Worm (Caenorhabditis elegans) whole organism, L1 larva: ENCODE results near the gene F31F7.1.

ENCODE experiments used
- F16B12.6 ChIP-seq: fragments of 150-350 bp; optimal IDR thresholded peaks from 2 replicates; lab custom pipeline; 2014; ENCODE audit warnings: missing biosample characterization, missing genetic modification characterization
- Y116A8C.19 ChIP-seq: sonication (generic microtip); optimal IDR thresholded peaks from 2 replicates; lab custom pipeline; 2016; ENCODE audit warnings: missing compliant biosample characterization, missing genetic modification characterization, borderline replicate concordance
- aha-1 ChIP-seq: fragments of 150-350 bp; optimal IDR thresholded peaks from 2 replicates; lab custom pipeline; 2014; ENCODE audit warnings: missing biosample characterization, missing genetic modification characterization
- alr-1 ChIP-seq: fragments of 200-800 bp; sonication (Bioruptor generic); optimal IDR thresholded peaks from 2 replicates; lab custom pipeline; 2018; ENCODE audit warnings: borderline replicate concordance, mild to moderate bottlenecking, missing genetic modification characterization, missing compliant biosample characterization
- aly-2 ChIP-seq: fragments of 150-350 bp; optimal IDR thresholded peaks from 2 replicates; lab custom pipeline; 2014; ENCODE audit warnings: missing biosample characterization, missing genetic modification characterization
- ama-1 ChIP-seq: fragments of 150-350 bp; optimal IDR thresholded peaks from 2 replicates; lab custom pipeline; 2014
- blmp-1 ChIP-seq: fragments of 150-350 bp; optimal IDR thresholded peaks from 2 replicates; lab custom pipeline; 2014; ENCODE audit warnings: missing biosample characterization, missing genetic modification characterization
- ceh-82 ChIP-seq, 3 experiments: fragments of 150-350 bp in 1 of 3; sonication (generic microtip) in 2 of 3; optimal IDR thresholded peaks; 2 replicates each; lab custom pipeline; 2014 to 2017; ENCODE audit warnings: missing biosample characterization in 3 of 3, missing genetic modification characterization in 3 of 3
- ceh-88 ChIP-seq: fragments of 200-800 bp; sonication (Bioruptor generic); IDR thresholded peaks from 2 replicates; pipeline ENCODE4 v1.3.6; 2022; ENCODE audit warnings: missing genetic modification characterization, missing compliant biosample characterization
- ces-1 ChIP-seq: fragments of 150-350 bp; optimal IDR thresholded peaks from 2 replicates; lab custom pipeline; 2014; ENCODE audit warnings: missing biosample characterization, missing genetic modification reagents, missing genetic modification characterization
- dpl-1 ChIP-seq, 3 experiments: fragments of 150-350 bp in 2 of 3; sonication (generic microtip) in 1 of 3; optimal IDR thresholded peaks; 2 replicates each; lab custom pipeline; 2014 to 2017; ENCODE audit warnings: missing biosample characterization in 3 of 3, missing genetic modification characterization in 3 of 3, missing genetic modification reagents in 3 of 3
- dsc-1 ChIP-seq: sonication (generic microtip); optimal IDR thresholded peaks from 2 replicates; lab custom pipeline; 2016; ENCODE audit warnings: mild to moderate bottlenecking, missing genetic modification characterization, missing compliant biosample characterization
- efl-1 ChIP-seq, 4 experiments: fragments of 150-350 bp; optimal IDR thresholded peaks in 3 of 4; peaks in 1 of 4; 1 replicate in 1 of 4; 2 replicates in 3 of 4; lab custom pipeline; 2014; ENCODE audit warnings: missing biosample characterization in 2 of 4, missing genetic modification characterization in 2 of 4, missing genetic modification reagents in 2 of 4
- efl-3 ChIP-seq: fragments of 200-800 bp; sonication (Bioruptor generic); optimal IDR thresholded peaks from 2 replicates; lab custom pipeline; 2018; ENCODE audit warnings: mild to moderate bottlenecking, missing genetic modification characterization, missing compliant biosample characterization
- egl-13 ChIP-seq: sonication (generic microtip); optimal IDR thresholded peaks from 2 replicates; lab custom pipeline; 2016; ENCODE audit warnings: missing genotype, missing genetic modification reagents, missing genetic modification characterization, missing compliant biosample characterization
- elt-2 ChIP-seq: sonication (generic microtip); optimal IDR thresholded peaks from 2 replicates; lab custom pipeline; 2016; ENCODE audit warnings: missing genetic modification characterization, mild to moderate bottlenecking, inconsistent platforms, missing compliant biosample characterization, missing genetic modification reagents
- elt-3 ChIP-seq, 6 experiments: fragments of 150-350 bp in 1 of 6; sonication (generic microtip); optimal IDR thresholded peaks; 2 replicates each; lab custom pipeline; 2017 to 2018; ENCODE audit warnings: missing biosample characterization in 6 of 6, missing genetic modification characterization in 6 of 6, inconsistent platforms in 1 of 6
- ets-5 ChIP-seq: fragments of 200-800 bp; sonication (Bioruptor generic); IDR thresholded peaks from 2 replicates; pipeline ENCODE4 v1.3.6; 2022; ENCODE audit warnings: missing genetic modification characterization, missing compliant biosample characterization
- fkh-10 ChIP-seq: sonication (generic microtip); optimal IDR thresholded peaks from 2 replicates; lab custom pipeline; 2017; ENCODE audit warnings: missing biosample characterization, missing genetic modification reagents, missing genetic modification characterization
- fkh-8 ChIP-seq: sonication (generic microtip); optimal IDR thresholded peaks from 2 replicates; lab custom pipeline; 2016; ENCODE audit warnings: mild to moderate bottlenecking, missing genetic modification characterization, missing compliant biosample characterization
- hlh-17 ChIP-seq: fragments of 200-800 bp; sonication (Bioruptor generic); optimal IDR thresholded peaks from 2 replicates; lab custom pipeline; 2018; ENCODE audit warnings: missing genetic modification characterization, mild to moderate bottlenecking, missing compliant biosample characterization, moderate library complexity, borderline replicate concordance
- hlh-4 ChIP-seq: sonication (generic microtip); optimal IDR thresholded peaks from 2 replicates; lab custom pipeline; 2016; ENCODE audit warnings: mild to moderate bottlenecking, missing genetic modification characterization, missing compliant biosample characterization
- hpl-2 ChIP-seq: fragments of 150-350 bp; optimal IDR thresholded peaks from 2 replicates; lab custom pipeline; 2014; ENCODE audit warnings: missing biosample characterization, missing genetic modification reagents, missing genetic modification characterization
- isw-1 ChIP-seq: fragments of 200-800 bp; sonication (Bioruptor generic); IDR thresholded peaks from 2 replicates; pipeline ENCODE4 v1.3.6; 2022; ENCODE audit warnings: missing genetic modification characterization, missing compliant biosample characterization
- jun-1 ChIP-seq: fragments of 150-350 bp; optimal IDR thresholded peaks from 2 replicates; lab custom pipeline; 2014; ENCODE audit warnings: missing biosample characterization, missing genetic modification reagents, missing genetic modification characterization
- lin-13 ChIP-seq: fragments of 150-350 bp; optimal IDR thresholded peaks from 2 replicates; lab custom pipeline; 2014; ENCODE audit warnings: missing biosample characterization, missing genetic modification reagents, missing genetic modification characterization
- lin-35 ChIP-seq, 2 experiments: fragments of 150-350 bp; optimal IDR thresholded peaks; 2 replicates each; lab custom pipeline; 2014; ENCODE audit warnings: missing biosample characterization in 2 of 2, missing genetic modification characterization in 2 of 2, missing genetic modification reagents in 2 of 2
- lin-39 ChIP-seq: fragments of 150-350 bp; optimal IDR thresholded peaks from 2 replicates; lab custom pipeline; 2014; ENCODE audit warnings: missing biosample characterization, missing genetic modification reagents, missing genetic modification characterization
- lir-3 ChIP-seq: sonication (generic microtip); optimal IDR thresholded peaks from 2 replicates; lab custom pipeline; 2016; ENCODE audit warnings: mild to moderate bottlenecking, missing genetic modification characterization, moderate library complexity, missing compliant biosample characterization; ENCODE audit not compliant: poor library complexity
- lsy-2 ChIP-seq, 2 experiments: fragments of 150-350 bp; optimal IDR thresholded peaks; 2 replicates each; lab custom pipeline; 2014; ENCODE audit warnings: missing biosample characterization in 2 of 2, missing genetic modification characterization in 2 of 2
- mab-9 ChIP-seq: fragments of 200-800 bp; sonication (Bioruptor generic); IDR thresholded peaks from 2 replicates; pipeline ENCODE4 v1.3.6; 2022; ENCODE audit warnings: missing genetic modification reagents, missing genetic modification characterization, missing compliant biosample characterization
- mdl-1 ChIP-seq, 2 experiments: fragments of 150-350 bp; optimal IDR thresholded peaks; 2 replicates each; lab custom pipeline; 2014 to 2017; ENCODE audit warnings: missing biosample characterization in 2 of 2, missing genetic modification characterization in 2 of 2, inconsistent platforms in 1 of 2
- nhr-19 ChIP-seq: fragments of 200-800 bp; sonication (Bioruptor generic); conservative IDR thresholded peaks from 2 replicates; pipeline ENCODE4 v1.3.6; 2022; ENCODE audit warnings: missing genetic modification characterization, missing compliant biosample characterization
- nhr-20 ChIP-seq: sonication (generic microtip); optimal IDR thresholded peaks from 2 replicates; lab custom pipeline; 2016; ENCODE audit warnings: mild to moderate bottlenecking, missing genetic modification characterization, missing compliant biosample characterization
- nhr-237 ChIP-seq: fragments of 150-350 bp; optimal IDR thresholded peaks from 2 replicates; lab custom pipeline; 2014; ENCODE audit warnings: missing biosample characterization, missing genetic modification characterization
- nhr-77 ChIP-seq: fragments of 150-350 bp; optimal IDR thresholded peaks from 2 replicates; lab custom pipeline; 2014; ENCODE audit warnings: missing biosample characterization, missing genetic modification characterization
- nhr-90 ChIP-seq: sonication (generic microtip); optimal IDR thresholded peaks from 2 replicates; lab custom pipeline; 2016; ENCODE audit warnings: mild to moderate bottlenecking, missing genetic modification characterization, missing compliant biosample characterization; ENCODE audit not compliant: poor library complexity
- pqm-1 ChIP-seq: sonication (generic microtip); optimal IDR thresholded peaks from 3 replicates; lab custom pipeline; 2017; ENCODE audit warnings: missing biosample characterization, missing genetic modification characterization
- rnt-1 ChIP-seq: sonication (generic microtip); optimal IDR thresholded peaks from 2 replicates; lab custom pipeline; 2016; ENCODE audit warnings: mild to moderate bottlenecking, missing genetic modification characterization, moderate library complexity, missing compliant biosample characterization
- snu-23 ChIP-seq: sonication (generic microtip); optimal IDR thresholded peaks from 2 replicates; lab custom pipeline; 2016; ENCODE audit warnings: missing genetic modification characterization, missing compliant biosample characterization
- sox-4 ChIP-seq: sonication (generic microtip); optimal IDR thresholded peaks from 2 replicates; lab custom pipeline; 2016; ENCODE audit warnings: missing genetic modification characterization, missing compliant biosample characterization
- sup-37 ChIP-seq: fragments of 200-800 bp; sonication (Bioruptor generic); optimal IDR thresholded peaks from 2 replicates; lab custom pipeline; 2018; ENCODE audit warnings: mild to moderate bottlenecking, missing genetic modification characterization, missing compliant biosample characterization
- unc-130 ChIP-seq: fragments of 150-350 bp; optimal IDR thresholded peaks from 2 replicates; lab custom pipeline; 2017; ENCODE audit warnings: missing biosample characterization, missing genetic modification characterization, inconsistent platforms
- unc-30 ChIP-seq: sonication (generic microtip); optimal IDR thresholded peaks from 2 replicates; lab custom pipeline; 2017; ENCODE audit warnings: missing biosample characterization, missing genetic modification characterization
- unc-62 ChIP-seq: fragments of 150-350 bp; optimal IDR thresholded peaks from 2 replicates; lab custom pipeline; 2014; ENCODE audit warnings: missing biosample characterization, missing genetic modification reagents, missing genetic modification characterization
- unc-98 ChIP-seq: fragments of 200-800 bp; sonication (Bioruptor generic); IDR thresholded peaks from 2 replicates; pipeline ENCODE4 v1.3.6; 2022; ENCODE audit warnings: missing genetic modification characterization, missing compliant biosample characterization
- vab-15 ChIP-seq: sonication (generic microtip); optimal IDR thresholded peaks from 2 replicates; lab custom pipeline; 2017; ENCODE audit warnings: missing genotype, mild to moderate bottlenecking, missing genetic modification characterization, missing compliant biosample characterization
- xbp-1 ChIP-seq: sonication (generic microtip); optimal IDR thresholded peaks from 2 replicates; lab custom pipeline; 2016; ENCODE audit warnings: missing genetic modification characterization, missing compliant biosample characterization
- zag-1 ChIP-seq: fragments of 150-350 bp; optimal IDR thresholded peaks from 2 replicates; lab custom pipeline; 2014; ENCODE audit warnings: missing biosample characterization, missing genetic modification characterization
- zip-4 ChIP-seq: fragments of 200-800 bp; sonication (Bioruptor generic); optimal IDR thresholded peaks from 2 replicates; lab custom pipeline; 2018; ENCODE audit warnings: mild to moderate bottlenecking, missing genetic modification characterization, moderate library complexity, missing compliant biosample characterization
- ztf-11 ChIP-seq, 2 experiments: sonication (generic microtip); optimal IDR thresholded peaks; 2 replicates each; lab custom pipeline; 2016 to 2017; ENCODE audit warnings: missing genetic modification characterization in 2 of 2, missing biosample characterization in 1 of 2, missing compliant biosample characterization in 1 of 2
- ztf-4 ChIP-seq: fragments of 150-350 bp; optimal IDR thresholded peaks from 2 replicates; lab custom pipeline; 2014; ENCODE audit warnings: missing biosample characterization, missing genetic modification characterization

The F31F7.1 gene

DNA sequence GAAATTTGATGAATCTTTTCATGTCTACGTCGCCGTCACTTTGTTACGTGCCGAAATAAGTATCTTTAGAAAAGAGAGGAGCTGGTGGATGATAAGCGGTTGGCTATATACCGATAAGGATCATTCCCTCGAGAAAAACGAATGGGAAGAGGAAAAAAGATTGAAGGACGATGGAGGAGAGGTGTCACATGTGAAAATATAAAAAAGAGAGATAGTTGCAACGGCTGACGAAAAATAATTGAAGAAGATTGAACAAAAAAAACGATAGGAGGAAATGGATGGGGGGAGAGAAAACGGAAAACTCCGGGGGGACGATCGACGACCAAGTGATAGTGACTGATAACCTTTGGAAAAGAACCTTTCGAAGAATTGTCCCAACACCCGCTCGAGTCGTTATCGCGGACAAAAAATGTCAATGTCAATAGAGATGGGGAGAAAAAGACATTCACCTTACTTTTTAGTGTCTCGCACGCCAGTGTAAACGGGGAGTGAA lies 46.7 kb upstream of the F31F7.1 start (continued):
- TF ChIP-seq ztf-11 (tag; optimal IDR thresholded peaks at IDR 0.05; lab: Kevin White, UChicago) (no peak), blmp-1 (tag; lab: Kevin White, UChicago) (peak; percentile 93), efl-3 (GFP tag; lab: Kevin White, UChicago) (no peak), Y116A8C.19 (tag; lab: Kevin White, UChicago) (no peak), hlh-17 (GFP tag; lab: Kevin White, UChicago) (no peak), elt-2 (tag; lab: Kevin White, UChicago) (peak; percentile 96), lin-13 (GFP tag; lab: Kevin White, UChicago) (peak; percentile 29), jun-1 (tag; lab: Kevin White, UChicago) (peak; percentile 80), hpl-2 (GFP tag; lab: Kevin White, UChicago) (peak; percentile 72), elt-3 (tag; optimal IDR thresholded peaks at IDR 0.05; lab: Kevin White, UChicago) (peak in 4 of 6 experiments; percentile 86 to 98 (median 92)), unc-30 (tag; lab: Kevin White, UChicago) (no peak), lin-35 (GFP tag; optimal IDR thresholded peaks at IDR 0.05; lab: Kevin White, UChicago) (peak; percentile 56 to 66), nhr-90 (tag; lab: Kevin White, UChicago) (peak; percentile 80), aly-2 (peak; percentile 23), alr-1 (tag; lab: Kevin White, UChicago) (no peak), ces-1 (GFP tag; lab: Kevin White, UChicago) (no peak), nhr-20 (tag; lab: Kevin White, UChicago) (peak; percentile 95), ceh-88 (GFP tag; lab: Robert Waterston, UW) (no peak), lin-39 (tag; lab: Kevin White, UChicago) (no peak), rnt-1 (tag; lab: Kevin White, UChicago) (peak; percentile 67), xbp-1 (tag; lab: Kevin White, UChicago) (peak; percentile 59), egl-13 (tag; lab: Kevin White, UChicago) (no peak), lir-3 (tag; lab: Kevin White, UChicago) (no peak), unc-130 (tag; lab: Kevin White, UChicago) (peak; percentile 47), F16B12.6 (no peak), lsy-2 (tag; optimal IDR thresholded peaks at IDR 0.05; lab: Kevin White, UChicago) (peak; percentile 63 to 80), sox-4 (tag; lab: Kevin White, UChicago) (no peak), dsc-1 (no peak), isw-1 (GFP tag; lab: Robert Waterston, UW) (no peak), fkh-10 (GFP tag; lab: Kevin White, UChicago) (no peak), snu-23 (GFP tag; lab: Kevin White, UChicago) (peak; percentile 89), efl-1 (optimal IDR thresholded peaks at IDR 0.05; lab: Kevin White, UChicago) (peak; percentile 21 to 32), efl-1 (GFP tag; optimal IDR thresholded peaks at IDR 0.05 in 1 of 2; lab: Kevin White, UChicago) (peak; percentile 3 to 94), aha-1 (tag; lab: Kevin White, UChicago) (no peak), nhr-237 (tag; lab: Kevin White, UChicago) (peak; percentile 17), nhr-77 (tag; lab: Kevin White, UChicago) (peak; percentile 57), zag-1 (tag; lab: Kevin White, UChicago) (no peak), ztf-4 (peak; percentile 70), nhr-19 (peak; percentile 74), unc-62 (GFP tag; lab: Kevin White, UChicago) (no peak), ets-5 (GFP tag; lab: Robert Waterston, UW) (no peak), vab-15 (tag; lab: Kevin White, UChicago) (peak; percentile 29), mab-9 (GFP tag; lab: Robert Waterston, UW) (0 out of 2 replicates have a peak, but pooled peaks have one; percentile 48), fkh-8 (tag; lab: Kevin White, UChicago) (no peak), dpl-1 (GFP tag; optimal IDR thresholded peaks at IDR 0.05; lab: Kevin White, UChicago) (peak in 2 of 3 experiments; percentile 4 to 32), sup-37 (GFP tag; lab: Kevin White, UChicago) (no peak), ceh-82 (tag; optimal IDR thresholded peaks at IDR 0.05; lab: Kevin White, UChicago) (no peak), mdl-1 (tag; optimal IDR thresholded peaks at IDR 0.05; lab: Kevin White, UChicago) (peak in 1 of 2 experiments; percentile 67), zip-4 (peak; percentile 23), hlh-4 (no peak), pqm-1 (tag; lab: Kevin White, UChicago) (peak; percentile 44), ama-1 (lab: Kevin White, UChicago) (peak; percentile 43), unc-98 (GFP tag; lab: Robert Waterston, UW) (no peak)
